Worm (Caenorhabditis elegans): ENCODE data around the gene sre-51.
"Not testable (repeated sequence)": the region's sequence is repeated elsewhere in the genome, so short reads cannot be mapped to it uniquely, and the experiment has no call there.

Gene sre-51

ce11 chrII:12302354-12302753, 9.3 kb upstream of the sre-51 start, which contains the start of gene C50E10.1:
C50E10.1 (minus strand) TSS chrII:12302454.
- no peak for TF ChIP-seq F13C5.2 (tag; optimal IDR thresholded peaks at IDR 0.05)

ce11 chrII:12303142-12303541, 8.5 kb upstream of the sre-51 start, which contains the start of gene sre-50:
sre-50 (plus strand) TSS chrII:12303525.
- TF ChIP-seq ceh-36 (tag; optimal IDR thresholded peaks at IDR 0.05) (no peak), flt-1 (GFP tag; IDR thresholded peaks at IDR 0.05) (no peak), ceh-13 (GFP tag; optimal IDR thresholded peaks at IDR 0.05) (no peak), hnd-1 (tag; optimal IDR thresholded peaks at IDR 0.05) (no peak), hmg-4 (GFP tag; optimal IDR thresholded peaks at IDR 0.05) (no peak), tra-4 (tag; optimal IDR thresholded peaks at IDR 0.05) (no peak), sea-1 (GFP tag; conservative IDR thresholded peaks at IDR 0.05) (no peak)

ce11 chrII:12309614-12310013, 2.0 kb upstream of the sre-51 start, which contains the start of gene C50E10.2:
C50E10.2 (minus strand) TSS chrII:12309714.
- TF ChIP-seq pes-1 (GFP tag; IDR thresholded peaks at IDR 0.05) = no peak
- TF ChIP-seq hmg-4 (GFP tag; optimal IDR thresholded peaks at IDR 0.05) = no peak
- TF ChIP-seq ets-7 (tag; optimal IDR thresholded peaks at IDR 0.05) = no peak

ce11 chrII:12318541-12318940, 6.9 kb downstream of the sre-51 start, which contains the start of gene sre-49:
sre-49 (plus strand) TSS chrII:12318841.
- not testable (repeated sequence) for TF ChIP-seq sea-1 (GFP tag; conservative IDR thresholded peaks at IDR 0.05); flt-1 (GFP tag; IDR thresholded peaks at IDR 0.05); pes-1 (GFP tag; IDR thresholded peaks at IDR 0.05)

ce11 chrII:12323305-12323704, 11.6 kb downstream of the sre-51 start, which contains the start of gene sre-53:
sre-53 (minus strand) TSS chrII:12323405.
- TF ChIP-seq aly-1 (tag; optimal IDR thresholded peaks at IDR 0.05) = no peak
- no peak for TF ChIP-seq ets-7 (tag; optimal IDR thresholded peaks at IDR 0.05)
- no peak for TF ChIP-seq scrt-1 (GFP tag; IDR thresholded peaks at IDR 0.05)
- no peak for TF ChIP-seq hmbx-1 (tag; optimal IDR thresholded peaks at IDR 0.05)
- TF ChIP-seq ama-1 (optimal IDR thresholded peaks at IDR 0.05) = no peak
- no peak for TF ChIP-seq ceh-13 (GFP tag; optimal IDR thresholded peaks at IDR 0.05)
- no peak for TF ChIP-seq tbx-37 (GFP tag; conservative IDR thresholded peaks at IDR 0.05)
- no peak for TF ChIP-seq hnd-1 (tag; optimal IDR thresholded peaks at IDR 0.05)
- no peak for TF ChIP-seq sea-1 (GFP tag; conservative IDR thresholded peaks at IDR 0.05)
- no peak for TF ChIP-seq F13C5.2 (tag; optimal IDR thresholded peaks at IDR 0.05)
- no peak for TF ChIP-seq tra-4 (tag; optimal IDR thresholded peaks at IDR 0.05)
- no peak for TF ChIP-seq B0310.2 (tag; optimal IDR thresholded peaks at IDR 0.05)
- no peak for TF ChIP-seq ceh-36 (tag; optimal IDR thresholded peaks at IDR 0.05)
- TF ChIP-seq tbx-11 (GFP tag; IDR thresholded peaks at IDR 0.05) = no peak
- TF ChIP-seq hmg-4 (GFP tag; optimal IDR thresholded peaks at IDR 0.05) = no peak
- TF ChIP-seq flt-1 (GFP tag; IDR thresholded peaks at IDR 0.05) = no peak

- TF ChIP-seq scrt-1 (GFP tag; IDR thresholded peaks at IDR 0.05) = no peak
- TF ChIP-seq hmbx-1 (tag; optimal IDR thresholded peaks at IDR 0.05) = no peak
- no peak for TF ChIP-seq sea-1 (GFP tag; conservative IDR thresholded peaks at IDR 0.05)
- TF ChIP-seq ceh-13 (GFP tag; optimal IDR thresholded peaks at IDR 0.05) = no peak
- no peak for TF ChIP-seq hmg-4 (GFP tag; optimal IDR thresholded peaks at IDR 0.05)
- no peak for TF ChIP-seq flt-1 (GFP tag; IDR thresholded peaks at IDR 0.05)
- TF ChIP-seq ceh-36 (tag; optimal IDR thresholded peaks at IDR 0.05) = no peak
- no peak for TF ChIP-seq ama-1 (optimal IDR thresholded peaks at IDR 0.05)
- no peak for TF ChIP-seq tbx-11 (GFP tag; IDR thresholded peaks at IDR 0.05)
- no peak for TF ChIP-seq tra-4 (tag; optimal IDR thresholded peaks at IDR 0.05)
- TF ChIP-seq aly-1 (tag; optimal IDR thresholded peaks at IDR 0.05) = no peak
- no peak for TF ChIP-seq hnd-1 (tag; optimal IDR thresholded peaks at IDR 0.05)
Measured at ce11 chrII:12324159-12324558, 12.5 kb downstream of the sre-51 start, which contains the start of gene sre-56. sre-56 (plus strand) TSS chrII:12324459.

- TF ChIP-seq hmg-4 (GFP tag; optimal IDR thresholded peaks at IDR 0.05) (no peak), flt-1 (GFP tag; IDR thresholded peaks at IDR 0.05) (no peak), tra-4 (tag; optimal IDR thresholded peaks at IDR 0.05) (no peak), scrt-1 (GFP tag; IDR thresholded peaks at IDR 0.05) (no peak), hnd-1 (tag; optimal IDR thresholded peaks at IDR 0.05) (no peak), B0310.2 (tag; optimal IDR thresholded peaks at IDR 0.05) (no peak), pes-1 (GFP tag; IDR thresholded peaks at IDR 0.05) (no peak), F13C5.2 (tag; optimal IDR thresholded peaks at IDR 0.05) (no peak), tbx-37 (GFP tag; conservative IDR thresholded peaks at IDR 0.05) (no peak), ceh-36 (tag; optimal IDR thresholded peaks at IDR 0.05) (no peak), tbx-11 (GFP tag; IDR thresholded peaks at IDR 0.05) (no peak), sea-1 (GFP tag; conservative IDR thresholded peaks at IDR 0.05) (no peak), ceh-13 (GFP tag; optimal IDR thresholded peaks at IDR 0.05) (no peak), aly-1 (tag; optimal IDR thresholded peaks at IDR 0.05) (no peak), ama-1 (optimal IDR thresholded peaks at IDR 0.05) (no peak)
Measured at ce11 chrII:12328994-12329393, 17.3 kb downstream of the sre-51 start, which contains the start of gene sre-55. sre-55 (plus strand) TSS chrII:12329294.

ce11 chrII:12332624-12333023, 21.0 kb downstream of the sre-51 start, which contains the start of gene sre-54:
sre-54 (plus strand) TSS chrII:12332924.
- TF ChIP-seq F13C5.2 (tag; optimal IDR thresholded peaks at IDR 0.05) (no peak), hmbx-1 (tag; optimal IDR thresholded peaks at IDR 0.05) (no peak), B0310.2 (tag; optimal IDR thresholded peaks at IDR 0.05) (no peak), hmg-4 (GFP tag; optimal IDR thresholded peaks at IDR 0.05) (no peak), scrt-1 (GFP tag; IDR thresholded peaks at IDR 0.05) (no peak), ama-1 (optimal IDR thresholded peaks at IDR 0.05) (no peak), ceh-13 (GFP tag; optimal IDR thresholded peaks at IDR 0.05) (no peak), tbx-37 (GFP tag; conservative IDR thresholded peaks at IDR 0.05) (no peak)

Data from whole organism, early embryonic.